Worm (Caenorhabditis elegans) whole organism, L4 larva: ENCODE measurements around the gene ZK673.6.

Experiments used
- T20F7.1 ChIP-seq: fragments of 200-800 bp; sonication (Bioruptor generic); optimal IDR thresholded peaks from 2 replicates; lab custom pipeline; 2018; ENCODE audit warnings: mild to moderate bottlenecking, missing genetic modification characterization, missing compliant biosample characterization
- T26A8.4 ChIP-seq: fragments of 200-800 bp; sonication (Bioruptor generic); IDR thresholded peaks from 2 replicates; pipeline ENCODE4 v1.3.6; 2022; ENCODE audit warnings: missing genetic modification characterization, missing compliant biosample characterization
- aha-1 ChIP-seq: fragments of 150-350 bp; peaks from one replicate; lab custom pipeline; 2014; ENCODE audit warnings: missing biosample characterization, missing genetic modification characterization
- ama-1 ChIP-seq: fragments of 150-350 bp; optimal IDR thresholded peaks from 2 replicates; lab custom pipeline; 2014; ENCODE audit warnings: inconsistent platforms, mixed read lengths
- ceh-20 ChIP-seq: fragments of 200-800 bp; sonication (Bioruptor generic); IDR thresholded peaks from 2 replicates; pipeline ENCODE4 v1.3.6; 2022; ENCODE audit warnings: missing genetic modification reagents, missing genetic modification characterization, missing compliant biosample characterization
- ces-1 ChIP-seq: fragments of 150-350 bp; sonication (generic microtip); optimal IDR thresholded peaks from 4 replicates; lab custom pipeline; 2014; ENCODE audit warnings: missing biosample characterization, missing genetic modification reagents, missing genetic modification characterization
- cey-2 ChIP-seq: sonication (generic microtip); optimal IDR thresholded peaks from 3 replicates; lab custom pipeline; 2017; ENCODE audit warnings: missing genetic modification characterization, mild to moderate bottlenecking, missing compliant biosample characterization, antibody characterized with exemption, borderline replicate concordance; ENCODE audit not compliant: insufficient read depth
- daf-16 ChIP-seq, 3 experiments: sonication (generic microtip); optimal IDR thresholded peaks; 2 replicates each; lab custom pipeline; 2016 to 2017; ENCODE audit warnings: missing genetic modification characterization in 3 of 3, missing genetic modification reagents in 3 of 3, mild to moderate bottlenecking in 2 of 3, missing compliant biosample characterization in 2 of 3, missing biosample characterization in 1 of 3, moderate library complexity in 1 of 3
- dmd-6 ChIP-seq: fragments of 200-800 bp; sonication (Bioruptor generic); IDR thresholded peaks from 2 replicates; pipeline ENCODE4 v1.3.6; 2022; ENCODE audit warnings: missing genetic modification reagents, missing genetic modification characterization, missing compliant biosample characterization
- dmd-8 ChIP-seq: fragments of 200-800 bp; sonication (Bioruptor generic); IDR thresholded peaks from 2 replicates; pipeline ENCODE4 v1.3.6; 2022; ENCODE audit warnings: missing genetic modification characterization, missing compliant biosample characterization
- dve-1 ChIP-seq: sonication (generic microtip); optimal IDR thresholded peaks from 2 replicates; lab custom pipeline; 2017; ENCODE audit warnings: antibody characterized with exemption, mild to moderate bottlenecking, missing genetic modification characterization, missing compliant biosample characterization; ENCODE audit not compliant: insufficient read depth
- egl-43 ChIP-seq: fragments of 200-800 bp; sonication (Bioruptor generic); IDR thresholded peaks from 2 replicates; pipeline ENCODE4 v1.3.6; 2022; ENCODE audit warnings: missing genetic modification reagents, missing genetic modification characterization, missing compliant biosample characterization
- gei-8 ChIP-seq: fragments of 200-800 bp; sonication (Bioruptor generic); optimal IDR thresholded peaks from 2 replicates; lab custom pipeline; 2018; ENCODE audit warnings: mild to moderate bottlenecking, missing genetic modification characterization, missing compliant biosample characterization
- hif-1 ChIP-seq, 2 experiments: sonication (generic microtip); optimal IDR thresholded peaks; 2 replicates each; lab custom pipeline; 2016 to 2017; ENCODE audit warnings: missing compliant biosample characterization in 2 of 2, missing genetic modification characterization in 2 of 2, missing genetic modification reagents in 2 of 2, missing genotype in 2 of 2, mild to moderate bottlenecking in 1 of 2
- hlh-11 ChIP-seq: fragments of 200-800 bp; sonication (Bioruptor generic); optimal IDR thresholded peaks from 2 replicates; lab custom pipeline; 2018; ENCODE audit warnings: mild to moderate bottlenecking, missing genetic modification characterization, missing compliant biosample characterization
- hlh-30 ChIP-seq: sonication (generic microtip); optimal IDR thresholded peaks from 2 replicates; lab custom pipeline; 2017; ENCODE audit warnings: antibody characterized with exemption, mild to moderate bottlenecking, missing genetic modification characterization, missing compliant biosample characterization; ENCODE audit not compliant: insufficient read depth
- hmg-1.1 ChIP-seq: fragments of 200-800 bp; sonication (Bioruptor generic); IDR thresholded peaks from 2 replicates; pipeline ENCODE4 v1.3.6; 2022; ENCODE audit warnings: missing genetic modification reagents, missing genetic modification characterization, missing compliant biosample characterization
- jun-1 ChIP-seq: fragments of 150-350 bp; optimal IDR thresholded peaks from 2 replicates; lab custom pipeline; 2014; ENCODE audit warnings: missing biosample characterization, missing genetic modification reagents, missing genetic modification characterization
- lin-1 ChIP-seq: fragments of 200-800 bp; sonication (Bioruptor generic); IDR thresholded peaks from 2 replicates; pipeline ENCODE4 v1.3.6; 2022; ENCODE audit warnings: missing genetic modification reagents, missing genetic modification characterization, missing compliant biosample characterization
- lin-38 ChIP-seq: fragments of 200-800 bp; sonication (Bioruptor generic); IDR thresholded peaks from 2 replicates; pipeline ENCODE4 v1.3.6; 2022; ENCODE audit warnings: missing genetic modification reagents, missing genetic modification characterization, missing compliant biosample characterization
- lsy-2 ChIP-seq, 2 experiments: fragments of 150-350 bp in 1 of 2; sonication (generic microtip) in 1 of 2; optimal IDR thresholded peaks; 2 replicates each; lab custom pipeline; 2014 to 2017; ENCODE audit warnings: missing biosample characterization in 2 of 2, missing genetic modification characterization in 2 of 2
- madf-9 ChIP-seq: fragments of 200-800 bp; sonication (Bioruptor generic); conservative IDR thresholded peaks from 2 replicates; pipeline ENCODE4 v1.3.6; 2022; ENCODE audit warnings: missing genetic modification reagents, missing genetic modification characterization, missing compliant biosample characterization
- mdl-1 ChIP-seq, 2 experiments: fragments of 150-350 bp in 1 of 2; sonication (generic microtip) in 1 of 2; optimal IDR thresholded peaks; 2 replicates each; lab custom pipeline; 2014 to 2017; ENCODE audit warnings: missing biosample characterization in 2 of 2, missing genetic modification characterization in 2 of 2
- mdt-29 ChIP-seq: fragments of 200-800 bp; sonication (Bioruptor generic); IDR thresholded peaks from 2 replicates; pipeline ENCODE4 v1.3.6; 2022; ENCODE audit warnings: missing genetic modification reagents, missing genetic modification characterization, missing compliant biosample characterization
- mep-1 ChIP-seq: fragments of 150-350 bp; sonication (generic microtip); optimal IDR thresholded peaks from 3 replicates; lab custom pipeline; 2014; ENCODE audit warnings: missing biosample characterization, missing genetic modification characterization
- mes-2 ChIP-seq: sonication (generic microtip); optimal IDR thresholded peaks from 2 replicates; lab custom pipeline; 2016; ENCODE audit warnings: missing genotype, mild to moderate bottlenecking, missing genetic modification characterization, missing compliant biosample characterization; ENCODE audit not compliant: poor library complexity, severe bottlenecking
- mxl-3 ChIP-seq: fragments of 200-800 bp; sonication (Bioruptor generic); optimal IDR thresholded peaks from 2 replicates; lab custom pipeline; 2018; ENCODE audit warnings: mild to moderate bottlenecking, missing genetic modification characterization, missing compliant biosample characterization
- nhr-10 ChIP-seq: fragments of 150-350 bp; optimal IDR thresholded peaks from 2 replicates; lab custom pipeline; 2014; ENCODE audit warnings: missing biosample characterization, missing genetic modification characterization
- nhr-11 ChIP-seq: fragments of 150-350 bp; optimal IDR thresholded peaks from 2 replicates; lab custom pipeline; 2014; ENCODE audit warnings: missing biosample characterization, missing genetic modification characterization
- nhr-28 ChIP-seq: fragments of 150-350 bp; optimal IDR thresholded peaks from 2 replicates; lab custom pipeline; 2014; ENCODE audit warnings: missing biosample characterization, missing genetic modification characterization
- nhr-41 ChIP-seq: fragments of 200-800 bp; sonication (Bioruptor generic); IDR thresholded peaks from 2 replicates; pipeline ENCODE4 v1.3.6; 2022; ENCODE audit warnings: missing genetic modification reagents, missing genetic modification characterization, missing compliant biosample characterization
- nhr-42 ChIP-seq: fragments of 200-800 bp; sonication (Bioruptor generic); IDR thresholded peaks from 2 replicates; pipeline ENCODE4 v1.3.6; 2022; ENCODE audit warnings: missing genetic modification characterization, missing compliant biosample characterization
- nhr-48 ChIP-seq: sonication (generic microtip); optimal IDR thresholded peaks from 2 replicates; lab custom pipeline; 2016; ENCODE audit warnings: mild to moderate bottlenecking, missing genetic modification characterization, missing compliant biosample characterization
- nhr-76 ChIP-seq: fragments of 150-350 bp; optimal IDR thresholded peaks from 2 replicates; lab custom pipeline; 2014; ENCODE audit warnings: missing biosample characterization, missing genetic modification characterization
- nhr-77 ChIP-seq: fragments of 150-350 bp; optimal IDR thresholded peaks from 2 replicates; lab custom pipeline; 2014; ENCODE audit warnings: missing biosample characterization, missing genetic modification characterization
- pha-4 ChIP-seq, 2 experiments: fragments of 150-350 bp in 1 of 2; fragments of 200-800 bp in 1 of 2; sonication (Bioruptor generic) in 1 of 2; IDR thresholded peaks in 1 of 2; optimal IDR thresholded peaks in 1 of 2; 2 replicates each; pipeline versions ENCODE4 v1.3.6 to Lab custom; 2014 to 2022; ENCODE audit warnings: missing genetic modification characterization in 2 of 2, missing genetic modification reagents in 2 of 2, missing biosample characterization in 1 of 2, missing compliant biosample characterization in 1 of 2
- php-3 ChIP-seq: fragments of 200-800 bp; sonication (Bioruptor generic); IDR thresholded peaks from 2 replicates; pipeline ENCODE4 v1.3.6; 2022; ENCODE audit warnings: missing genetic modification reagents, missing genetic modification characterization, missing compliant biosample characterization
- pqm-1 ChIP-seq: sonication (generic microtip); optimal IDR thresholded peaks from 2 replicates; lab custom pipeline; 2017; ENCODE audit warnings: missing biosample characterization, missing genetic modification characterization
- sdz-12 ChIP-seq: fragments of 200-800 bp; sonication (Bioruptor generic); optimal IDR thresholded peaks from 2 replicates; lab custom pipeline; 2018; ENCODE audit warnings: mild to moderate bottlenecking, missing genetic modification characterization, missing compliant biosample characterization
- tra-1 ChIP-seq: fragments of 200-800 bp; sonication (Bioruptor generic); IDR thresholded peaks from 2 replicates; pipeline ENCODE4 v1.3.6; 2022; ENCODE audit warnings: missing genetic modification reagents, missing genetic modification characterization, missing compliant biosample characterization
- unc-39 ChIP-seq: sonication (generic microtip); optimal IDR thresholded peaks from 2 replicates; lab custom pipeline; 2017; ENCODE audit warnings: missing biosample characterization, missing genetic modification characterization
- unc-62 ChIP-seq, 3 experiments: fragments of 150-350 bp in 1 of 3; sonication (generic microtip); optimal IDR thresholded peaks in 2 of 3; peaks in 1 of 3; 1 replicate in 1 of 3; 2 replicates in 2 of 3; lab custom pipeline; 2014 to 2017; ENCODE audit warnings: missing biosample characterization in 3 of 3, missing genetic modification characterization in 3 of 3, missing genetic modification reagents in 3 of 3, missing genotype in 1 of 3
- zag-1 ChIP-seq: fragments of 150-350 bp; optimal IDR thresholded peaks from 2 replicates; lab custom pipeline; 2014; ENCODE audit warnings: missing biosample characterization, missing genetic modification characterization
- ztf-7 ChIP-seq: fragments of 150-350 bp; optimal IDR thresholded peaks from 2 replicates; lab custom pipeline; 2014; ENCODE audit warnings: missing biosample characterization, missing genetic modification characterization

Gene ZK673.6

DNA sequence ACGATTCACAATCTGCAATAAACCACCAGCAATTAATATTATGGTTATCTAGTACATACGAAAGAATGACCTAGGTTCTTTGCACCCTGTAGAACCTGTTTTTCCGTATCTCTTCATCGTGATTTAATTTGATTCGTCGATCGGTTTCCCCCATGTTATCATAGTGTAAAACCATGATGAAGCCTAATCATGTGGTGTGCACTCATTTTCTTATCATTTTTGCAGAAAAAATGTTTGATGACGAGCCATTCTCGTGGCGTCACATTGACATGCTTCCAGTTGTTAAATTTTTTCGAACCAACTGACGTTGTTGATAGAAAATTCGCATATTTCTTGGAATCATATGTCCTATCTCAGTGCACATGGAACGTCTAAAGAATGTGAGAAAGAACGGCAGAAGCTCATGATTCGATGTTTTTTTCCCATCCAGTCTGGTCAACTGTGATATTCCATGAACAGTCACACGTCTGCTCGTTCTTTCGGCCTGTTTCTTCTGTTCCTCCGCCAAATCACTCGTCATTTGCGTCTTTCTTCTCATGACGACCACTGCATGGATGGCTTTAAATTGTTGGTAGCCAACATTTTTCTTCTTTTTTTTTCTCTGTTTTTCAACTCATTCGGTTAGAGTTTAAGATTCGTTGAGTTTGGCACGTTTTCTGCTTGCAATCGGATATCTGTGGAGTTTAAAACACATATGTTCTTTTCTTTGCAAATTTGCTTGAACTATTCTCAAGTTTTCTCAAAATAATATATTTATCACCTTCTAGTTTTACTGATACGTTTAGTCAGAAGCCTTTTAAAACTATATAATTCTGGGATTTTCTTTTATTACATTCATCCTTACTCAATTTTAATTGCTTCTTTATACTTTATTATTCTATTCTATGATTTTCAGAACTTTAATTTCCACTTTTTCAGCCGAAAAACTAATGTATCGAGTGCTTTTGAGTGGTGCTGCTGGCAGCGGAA lies 16.5 kb downstream of the ZK673.6 start, which contains the start of gene ZK673.2:
TSS of gene ZK673.2 (plus strand) at position 919 of the 969 bp plus-strand sequence.
- peak; percentile 29 for TF ChIP-seq aha-1 (tag; lab: Kevin White, UChicago)
- peak; percentile 46 for TF ChIP-seq pqm-1 (tag; lab: Kevin White, UChicago)
- TF ChIP-seq ztf-7 (tag; lab: Kevin White, UChicago) = no peak
- peak; percentile 70 for TF ChIP-seq nhr-28 (tag; lab: Kevin White, UChicago)
- TF ChIP-seq dve-1 (tag; lab: Kevin White, UChicago) = peak; percentile 42
- no peak for TF ChIP-seq nhr-42 (GFP tag; lab: Robert Waterston, UW)
- peak in 1 of 2 experiments; percentile 72 for TF ChIP-seq hif-1 (tag; optimal IDR thresholded peaks at IDR 0.05; lab: Kevin White, UChicago)
- peak; percentile 86 for TF ChIP-seq nhr-48 (tag; lab: Kevin White, UChicago)
- TF ChIP-seq nhr-11 (tag; lab: Kevin White, UChicago) = peak; percentile 77
- TF ChIP-seq jun-1 (tag; lab: Kevin White, UChicago) = peak; percentile 10
- TF ChIP-seq unc-39 (tag; lab: Kevin White, UChicago) = no peak
- TF ChIP-seq tra-1 = peak; percentile 67
- peak; percentile 85 for TF ChIP-seq mxl-3 (GFP tag; lab: Kevin White, UChicago)
- peak; percentile 43; the same call in 1 of the 2 replicates for TF ChIP-seq lin-1 (GFP tag; lab: Robert Waterston, UW)
- TF ChIP-seq nhr-77 = peak; percentile 26
- TF ChIP-seq gei-8 (GFP tag; lab: Kevin White, UChicago) = peak; percentile 57
- TF ChIP-seq zag-1 (tag; lab: Kevin White, UChicago) = no peak
- peak; percentile 31 for TF ChIP-seq ama-1
- TF ChIP-seq mdt-29 (GFP tag; lab: Robert Waterston, UW) = peak; percentile 26; the same call in 1 of the 2 replicates
- no peak for TF ChIP-seq ces-1 (GFP tag; lab: Kevin White, UChicago)
- TF ChIP-seq hlh-30 (tag; lab: Kevin White, UChicago) = peak; percentile 83
- peak; percentile 10; the same call in 1 of the 2 replicates for TF ChIP-seq T26A8.4
- peak in 1 of 2 experiments; percentile 28 for TF ChIP-seq lsy-2 (tag; optimal IDR thresholded peaks at IDR 0.05; lab: Kevin White, UChicago)
- TF ChIP-seq egl-43 (GFP tag; lab: Robert Waterston, UW) = peak; percentile 32; the same call in 1 of the 2 replicates
- peak; percentile 42 for TF ChIP-seq mes-2
- TF ChIP-seq dmd-8 (GFP tag; lab: Robert Waterston, UW) = 0 out of 2 replicates have a peak, but pooled peaks have one; percentile 34
- peak in 1 of 2 experiments; percentile 28 for TF ChIP-seq daf-16 (GFP tag; optimal IDR thresholded peaks at IDR 0.05; lab: Kevin White, UChicago)
- peak; percentile 61 for TF ChIP-seq daf-16 (tag; optimal IDR thresholded peaks at IDR 0.05; lab: Kevin White, UChicago)
- no peak for TF ChIP-seq sdz-12 (GFP tag; lab: Kevin White, UChicago)
- peak in 1 of 2 experiments; percentile 99 for TF ChIP-seq unc-62 (GFP tag; optimal IDR thresholded peaks at IDR 0.05 in 1 of 2; lab: Kevin White, UChicago)
- TF ChIP-seq unc-62 (tag; optimal IDR thresholded peaks at IDR 0.05; lab: Kevin White, UChicago) = no peak
- no peak for TF ChIP-seq hmg-1.1 (GFP tag; lab: Robert Waterston, UW)
- no peak for TF ChIP-seq lin-38 (GFP tag; lab: Robert Waterston, UW)
- TF ChIP-seq mdl-1 (tag; optimal IDR thresholded peaks at IDR 0.05; lab: Kevin White, UChicago) = peak; percentile 48 to 92
- no peak for TF ChIP-seq nhr-76
- peak; percentile 27; the same call in 1 of the 2 replicates for TF ChIP-seq ceh-20 (GFP tag; lab: Robert Waterston, UW)
- peak; percentile 94 for TF ChIP-seq dmd-6 (GFP tag; lab: Robert Waterston, UW)
- peak; percentile 49 for TF ChIP-seq cey-2 (tag; lab: Kevin White, UChicago)
- TF ChIP-seq T20F7.1 = peak; percentile 58
- TF ChIP-seq mep-1 (tag; lab: Kevin White, UChicago) = peak; percentile 11
- TF ChIP-seq pha-4 (GFP tag; IDR thresholded peaks at IDR 0.05; lab: Robert Waterston, UW) = peak; percentile 6; the same call in 1 of the 2 replicates
- TF ChIP-seq pha-4 (tag; optimal IDR thresholded peaks at IDR 0.05; lab: Kevin White, UChicago) = no peak
- peak; percentile 61 for TF ChIP-seq nhr-10 (tag; lab: Kevin White, UChicago)
- TF ChIP-seq nhr-41 (GFP tag; lab: Robert Waterston, UW) = peak; percentile 25; the same call in 1 of the 2 replicates
- peak; percentile 68; the same call in 1 of the 2 replicates for TF ChIP-seq php-3 (GFP tag; lab: Robert Waterston, UW)
- peak; percentile 89 for TF ChIP-seq hlh-11 (tag; lab: Kevin White, UChicago)
- TF ChIP-seq madf-9 (GFP tag; lab: Robert Waterston, UW) = no peak
